Worm (Caenorhabditis elegans): ENCODE results near the gene unc-5.
"Not testable (repeated sequence)": the region's sequence is repeated elsewhere in the genome, so short reads cannot be mapped to it uniquely, and the experiment has no call there.

unc-5 gene

ce11 chrIV:5502610-5503009, 25.5 kb downstream of the unc-5 start:
- no peak for TF ChIP-seq hmbx-1 (tag; optimal IDR thresholded peaks at IDR 0.05)
- no peak for TF ChIP-seq flt-1 (GFP tag; IDR thresholded peaks at IDR 0.05)
- no peak for TF ChIP-seq scrt-1 (GFP tag; IDR thresholded peaks at IDR 0.05)
- TF ChIP-seq F13C5.2 (tag; optimal IDR thresholded peaks at IDR 0.05): no peak
- no peak for TF ChIP-seq tra-4 (tag; optimal IDR thresholded peaks at IDR 0.05)
- TF ChIP-seq ceh-36 (tag; optimal IDR thresholded peaks at IDR 0.05): no peak
- TF ChIP-seq tbx-37 (GFP tag; conservative IDR thresholded peaks at IDR 0.05): no peak
- TF ChIP-seq sea-1 (GFP tag; conservative IDR thresholded peaks at IDR 0.05): no peak
- TF ChIP-seq hmg-4 (GFP tag; optimal IDR thresholded peaks at IDR 0.05): no peak
- TF ChIP-seq aly-1 (tag; optimal IDR thresholded peaks at IDR 0.05): no peak
- no peak for TF ChIP-seq pes-1 (GFP tag; IDR thresholded peaks at IDR 0.05)

- TF ChIP-seq ama-1 (optimal IDR thresholded peaks at IDR 0.05) (no peak), sea-1 (GFP tag; conservative IDR thresholded peaks at IDR 0.05) (no peak), scrt-1 (GFP tag; IDR thresholded peaks at IDR 0.05) (no peak), ceh-36 (tag; optimal IDR thresholded peaks at IDR 0.05) (no peak), tra-4 (tag; optimal IDR thresholded peaks at IDR 0.05) (no peak)
Measured at ce11 chrIV:5501414-5501813, 26.7 kb downstream of the unc-5 start.

ce11 chrIV:5494099-5494498, 34.0 kb downstream of the unc-5 start:
- TF ChIP-seq pes-1 (GFP tag; IDR thresholded peaks at IDR 0.05) (no peak), hnd-1 (tag; optimal IDR thresholded peaks at IDR 0.05) (no peak), B0310.2 (tag; optimal IDR thresholded peaks at IDR 0.05) (no peak), tbx-11 (GFP tag; IDR thresholded peaks at IDR 0.05) (no peak), hmbx-1 (tag; optimal IDR thresholded peaks at IDR 0.05) (no peak), ceh-36 (tag; optimal IDR thresholded peaks at IDR 0.05) (no peak), ama-1 (optimal IDR thresholded peaks at IDR 0.05) (no peak), sea-1 (GFP tag; conservative IDR thresholded peaks at IDR 0.05) (no peak), aly-1 (tag; optimal IDR thresholded peaks at IDR 0.05) (no peak)

ce11 chrIV:5493692-5494091, 34.4 kb downstream of the unc-5 start, which contains the start of gene B0273.1:
B0273.1 (plus strand) TSS chrIV:5493992.
- TF ChIP-seq pes-1 (GFP tag; IDR thresholded peaks at IDR 0.05) (no peak), aly-1 (tag; optimal IDR thresholded peaks at IDR 0.05) (no peak), ceh-36 (tag; optimal IDR thresholded peaks at IDR 0.05) (no peak), ama-1 (optimal IDR thresholded peaks at IDR 0.05) (no peak), ets-7 (tag; optimal IDR thresholded peaks at IDR 0.05) (no peak), tbx-37 (GFP tag; conservative IDR thresholded peaks at IDR 0.05) (no peak), scrt-1 (GFP tag; IDR thresholded peaks at IDR 0.05) (no peak), sea-1 (GFP tag; conservative IDR thresholded peaks at IDR 0.05) (no peak), flt-1 (GFP tag; IDR thresholded peaks at IDR 0.05) (no peak), F13C5.2 (tag; optimal IDR thresholded peaks at IDR 0.05) (no peak), hnd-1 (tag; optimal IDR thresholded peaks at IDR 0.05) (no peak), tbx-11 (GFP tag; IDR thresholded peaks at IDR 0.05) (no peak), ceh-13 (GFP tag; optimal IDR thresholded peaks at IDR 0.05) (no peak), tra-4 (tag; optimal IDR thresholded peaks at IDR 0.05) (no peak), hmg-4 (GFP tag; optimal IDR thresholded peaks at IDR 0.05) (no peak), B0310.2 (tag; optimal IDR thresholded peaks at IDR 0.05) (no peak), hmbx-1 (tag; optimal IDR thresholded peaks at IDR 0.05) (no peak)

ce11 chrIV:5493135-5493534, 35.0 kb downstream of the unc-5 start:
- no peak for TF ChIP-seq ama-1 (optimal IDR thresholded peaks at IDR 0.05)
- TF ChIP-seq sea-1 (GFP tag; conservative IDR thresholded peaks at IDR 0.05): no peak
- TF ChIP-seq hmg-4 (GFP tag; optimal IDR thresholded peaks at IDR 0.05): no peak
- TF ChIP-seq hmbx-1 (tag; optimal IDR thresholded peaks at IDR 0.05): no peak
- no peak for TF ChIP-seq hnd-1 (tag; optimal IDR thresholded peaks at IDR 0.05)
- no peak for TF ChIP-seq aly-1 (tag; optimal IDR thresholded peaks at IDR 0.05)
- no peak for TF ChIP-seq ets-7 (tag; optimal IDR thresholded peaks at IDR 0.05)
- no peak for TF ChIP-seq ceh-36 (tag; optimal IDR thresholded peaks at IDR 0.05)
- no peak for TF ChIP-seq tra-4 (tag; optimal IDR thresholded peaks at IDR 0.05)
- TF ChIP-seq F13C5.2 (tag; optimal IDR thresholded peaks at IDR 0.05): no peak
- no peak for TF ChIP-seq ceh-13 (GFP tag; optimal IDR thresholded peaks at IDR 0.05)
- no peak for TF ChIP-seq pes-1 (GFP tag; IDR thresholded peaks at IDR 0.05)
- TF ChIP-seq tbx-37 (GFP tag; conservative IDR thresholded peaks at IDR 0.05): no peak
- TF ChIP-seq flt-1 (GFP tag; IDR thresholded peaks at IDR 0.05): no peak
- no peak for TF ChIP-seq tbx-11 (GFP tag; IDR thresholded peaks at IDR 0.05)
- no peak for TF ChIP-seq scrt-1 (GFP tag; IDR thresholded peaks at IDR 0.05)
- no peak for TF ChIP-seq B0310.2 (tag; optimal IDR thresholded peaks at IDR 0.05)

ce11 chrIV:5492196-5492595, 35.9 kb downstream of the unc-5 start:
- TF ChIP-seq flt-1 (GFP tag; IDR thresholded peaks at IDR 0.05): no peak
- TF ChIP-seq tbx-11 (GFP tag; IDR thresholded peaks at IDR 0.05): no peak
- TF ChIP-seq ama-1 (optimal IDR thresholded peaks at IDR 0.05): no peak
- no peak for TF ChIP-seq ets-7 (tag; optimal IDR thresholded peaks at IDR 0.05)
- no peak for TF ChIP-seq sea-1 (GFP tag; conservative IDR thresholded peaks at IDR 0.05)
- no peak for TF ChIP-seq ceh-13 (GFP tag; optimal IDR thresholded peaks at IDR 0.05)
- TF ChIP-seq tra-4 (tag; optimal IDR thresholded peaks at IDR 0.05): no peak
- TF ChIP-seq scrt-1 (GFP tag; IDR thresholded peaks at IDR 0.05): no peak
- TF ChIP-seq aly-1 (tag; optimal IDR thresholded peaks at IDR 0.05): no peak
- TF ChIP-seq hmg-4 (GFP tag; optimal IDR thresholded peaks at IDR 0.05): no peak

ce11 chrIV:5491054-5491453, 37.1 kb downstream of the unc-5 start, which contains the start of gene B0273.115:
B0273.115 (minus strand) TSS chrIV:5491154.
- not testable (repeated sequence) for TF ChIP-seq tra-4 (tag; optimal IDR thresholded peaks at IDR 0.05); aly-1 (tag; optimal IDR thresholded peaks at IDR 0.05); pes-1 (GFP tag; IDR thresholded peaks at IDR 0.05)

- not testable (repeated sequence) for TF ChIP-seq F13C5.2 (tag; optimal IDR thresholded peaks at IDR 0.05); ama-1 (optimal IDR thresholded peaks at IDR 0.05); sea-1 (GFP tag; conservative IDR thresholded peaks at IDR 0.05)
Measured at ce11 chrIV:5486208-5486731, 41.9 kb downstream of the unc-5 start, which contains the start of the genes snpc-3.1 and puf-7. snpc-3.1 (minus strand) TSS chrIV:5486258. puf-7 (plus strand) TSS chrIV:5486713.
